Worm (Caenorhabditis elegans) whole organism, mixed stage, embryonic: Measurements from ENCODE around the gene Y57G11C.48.

Source experiments
- ceh-83 ChIP-seq: fragments of 200-800 bp; sonication (Bioruptor generic); optimal IDR thresholded peaks from 2 replicates; lab custom pipeline; 2018; ENCODE audit warnings: mild to moderate bottlenecking, missing genetic modification characterization, missing compliant biosample characterization
- ces-1 ChIP-seq: fragments of 150-350 bp; optimal IDR thresholded peaks from 2 replicates; lab custom pipeline; 2014; ENCODE audit warnings: missing biosample characterization, missing genetic modification reagents, missing genetic modification characterization
- elt-1 ChIP-seq: sonication (generic microtip); optimal IDR thresholded peaks from 2 replicates; lab custom pipeline; 2017; ENCODE audit warnings: missing genetic modification characterization, mild to moderate bottlenecking, missing compliant biosample characterization, antibody characterized with exemption, moderate library complexity, borderline replicate concordance; ENCODE audit not compliant: insufficient read depth
- elt-3 ChIP-seq: fragments of 150-350 bp; optimal IDR thresholded peaks from 2 replicates; lab custom pipeline; 2014; ENCODE audit warnings: missing biosample characterization, missing genetic modification characterization
- flh-1 ChIP-seq: fragments of 200-800 bp; sonication (Bioruptor generic); optimal IDR thresholded peaks from 2 replicates; lab custom pipeline; 2018; ENCODE audit warnings: mild to moderate bottlenecking, missing genetic modification characterization, moderate library complexity, missing compliant biosample characterization
- lin-13 ChIP-seq: fragments of 150-350 bp; optimal IDR thresholded peaks from 2 replicates; lab custom pipeline; 2014; ENCODE audit warnings: missing biosample characterization, missing genetic modification characterization
- lin-32 ChIP-seq: fragments of 200-800 bp; sonication (Bioruptor generic); optimal IDR thresholded peaks from 2 replicates; lab custom pipeline; 2018; ENCODE audit warnings: mild to moderate bottlenecking, missing genetic modification characterization, missing compliant biosample characterization
- mab-5 ChIP-seq: fragments of 150-350 bp; optimal IDR thresholded peaks from 2 replicates; lab custom pipeline; 2014; ENCODE audit warnings: missing biosample characterization, missing genetic modification characterization
- nhr-76 ChIP-seq: sonication (generic microtip); optimal IDR thresholded peaks from 2 replicates; lab custom pipeline; 2017; ENCODE audit warnings: missing biosample characterization, missing genetic modification characterization
- pha-4 ChIP-seq: fragments of 150-350 bp; optimal IDR thresholded peaks from 2 replicates; lab custom pipeline; 2018; ENCODE audit warnings: missing biosample characterization, missing genetic modification reagents, missing genetic modification characterization
- sptf-1 ChIP-seq: sonication (generic microtip); optimal IDR thresholded peaks from 2 replicates; lab custom pipeline; 2017; ENCODE audit warnings: mild to moderate bottlenecking, missing genetic modification characterization, moderate library complexity, missing compliant biosample characterization

DNA sequence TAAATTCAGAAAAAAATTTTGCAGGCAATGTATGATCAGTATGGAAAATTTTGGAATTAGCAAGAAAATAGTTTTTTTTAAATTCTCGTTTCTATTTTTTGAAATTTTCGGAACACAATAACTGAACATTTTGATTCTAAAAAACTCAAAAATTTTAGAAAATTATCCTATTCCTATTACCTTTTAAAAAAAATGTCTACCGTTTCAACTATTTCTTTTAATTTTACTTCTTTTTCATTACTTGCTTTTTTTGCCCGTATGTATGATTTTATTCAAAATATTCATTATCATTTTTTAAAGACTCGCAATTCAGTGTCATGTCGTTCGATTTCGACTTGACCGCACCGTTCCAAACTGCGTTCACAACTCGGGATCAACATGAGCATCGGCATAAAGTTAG is 37.2 kb upstream of the Y57G11C.48 start, which contains the start of gene atln-2:
- TF ChIP-seq ces-1, result no peak
- TF ChIP-seq sptf-1 (tag; lab: Kevin White, UChicago), result no peak
- TF ChIP-seq lin-13 (tag; lab: Kevin White, UChicago), result no peak
- no peak for TF ChIP-seq mab-5
- no peak for TF ChIP-seq pha-4 (tag; lab: Kevin White, UChicago)
- no peak for TF ChIP-seq elt-1 (tag; lab: Kevin White, UChicago)
- no peak for TF ChIP-seq lin-32 (GFP tag; lab: Kevin White, UChicago)
- TF ChIP-seq ceh-83 (GFP tag; lab: Kevin White, UChicago), result no peak
- no peak for TF ChIP-seq nhr-76 (tag; lab: Kevin White, UChicago)
- no peak for TF ChIP-seq flh-1
- TF ChIP-seq elt-3 (tag; lab: Kevin White, UChicago), result no peak
